Fruit fly (Drosophila melanogaster) whole organism, embryonic: ENCODE results near the gene e.
A peak's percentile ranks its signal among the peaks of the same experiment; 100 is the strongest.

Experiments
- B-H2 ChIP-seq: fragments of 200-800 bp; sonication (Bioruptor generic); optimal IDR thresholded peaks from 2 replicates; lab custom pipeline; 2018; ENCODE audit warnings: missing biosample characterization, mild to moderate bottlenecking, missing genetic modification characterization
- CG10462 ChIP-seq: fragments of 200-800 bp; sonication (Bioruptor generic); optimal IDR thresholded peaks from 2 replicates; lab custom pipeline; 2016; ENCODE audit warnings: missing biosample characterization, missing genetic modification characterization
- CG11247 ChIP-seq: fragments of 200-800 bp; sonication (Bioruptor generic); IDR thresholded peaks from 2 replicates; pipeline ENCODE4 v1.3.6; 2022; ENCODE audit warnings: missing biosample characterization, missing genetic modification characterization
- CG12391 ChIP-seq: fragments of 200-800 bp; sonication (Bioruptor generic); optimal IDR thresholded peaks from 3 replicates; lab custom pipeline; 2018; ENCODE audit warnings: missing biosample characterization, mild to moderate bottlenecking, missing genetic modification characterization, moderate library complexity
- CG16815 ChIP-seq: fragments of 200-800 bp; sonication (Bioruptor generic); optimal IDR thresholded peaks from 3 replicates; lab custom pipeline; 2017; ENCODE audit warnings: missing biosample characterization, mild to moderate bottlenecking, missing genetic modification characterization
- CG16863 ChIP-seq: fragments of 200-800 bp; sonication (Bioruptor generic); optimal IDR thresholded peaks from 3 replicates; lab custom pipeline; 2016; ENCODE audit warnings: missing biosample characterization, missing genetic modification characterization
- CG18011 ChIP-seq: fragments of 200-800 bp; sonication (Bioruptor generic); optimal IDR thresholded peaks from 2 replicates; lab custom pipeline; 2017; ENCODE audit warnings: missing biosample characterization, missing genetic modification characterization, mild to moderate bottlenecking, moderate library complexity, missing genotype
- CG31388 ChIP-seq: fragments of 200-800 bp; sonication (Bioruptor generic); optimal IDR thresholded peaks from 2 replicates; lab custom pipeline; 2016; ENCODE audit warnings: missing biosample characterization, missing genetic modification characterization
- CG3847 ChIP-seq: fragments of 200-800 bp; sonication (Bioruptor generic); IDR thresholded peaks from 2 replicates; pipeline ENCODE4 v1.3.6; 2022; ENCODE audit warnings: missing biosample characterization, missing genetic modification characterization
- CG6654 ChIP-seq: fragments of 200-800 bp; sonication (Bioruptor generic); optimal IDR thresholded peaks from 2 replicates; lab custom pipeline; 2017; ENCODE audit warnings: missing biosample characterization, mild to moderate bottlenecking, missing genetic modification characterization
- CG6683 ChIP-seq: fragments of 200-800 bp; sonication (Bioruptor generic); optimal IDR thresholded peaks from 2 replicates; lab custom pipeline; 2017; ENCODE audit warnings: missing biosample characterization, mild to moderate bottlenecking, missing genetic modification characterization, missing genetic modification reagents
- CG9797 ChIP-seq: fragments of 200-800 bp; sonication (Bioruptor generic); optimal IDR thresholded peaks from 3 replicates; lab custom pipeline; 2018; ENCODE audit warnings: missing biosample characterization, mild to moderate bottlenecking, missing genetic modification characterization
- CoRest ChIP-seq: fragments of 200-800 bp; sonication (Bioruptor generic); optimal IDR thresholded peaks from 3 replicates; lab custom pipeline; 2018; ENCODE audit warnings: missing biosample characterization, mild to moderate bottlenecking, missing genetic modification characterization, moderate library complexity
- CrebB ChIP-seq: fragments of 200-800 bp; sonication (Bioruptor generic); optimal IDR thresholded peaks from 3 replicates; lab custom pipeline; 2018; ENCODE audit warnings: missing biosample characterization, mild to moderate bottlenecking, missing genetic modification characterization
- Eip74EF ChIP-seq, 2 experiments: fragments of 200-800 bp in 1 of 2; fragments of >200 bp in 1 of 2; sonication (Bioruptor generic) in 1 of 2; optimal IDR thresholded peaks; 2 replicates each; lab custom pipeline; 2017 to 2019; ENCODE audit warnings: missing biosample characterization in 2 of 2, missing genetic modification characterization in 2 of 2, mild to moderate bottlenecking in 1 of 2, moderate library complexity in 1 of 2
- Gsc ChIP-seq: fragments of 200-800 bp; sonication (Bioruptor generic); IDR thresholded peaks from 2 replicates; pipeline ENCODE4 v1.3.6; 2022; ENCODE audit warnings: missing biosample characterization, missing genetic modification characterization
- HLH54F ChIP-seq: fragments of 200-800 bp; sonication (Bioruptor generic); optimal IDR thresholded peaks from 3 replicates; lab custom pipeline; 2016; ENCODE audit warnings: missing biosample characterization, missing genetic modification characterization
- Kr ChIP-seq: fragments of 200-800 bp; sonication (Bioruptor generic); optimal IDR thresholded peaks from 2 replicates; lab custom pipeline; 2017; ENCODE audit warnings: missing biosample characterization, mild to moderate bottlenecking, missing genetic modification characterization
- MESR4 ChIP-seq: fragments of 200-800 bp; sonication (Bioruptor generic); optimal IDR thresholded peaks from 2 replicates; lab custom pipeline; 2018; ENCODE audit warnings: missing biosample characterization, mild to moderate bottlenecking, missing genetic modification characterization, moderate library complexity
- Max ChIP-seq: fragments of 200-800 bp; sonication (Bioruptor generic); optimal IDR thresholded peaks from 2 replicates; lab custom pipeline; 2016; ENCODE audit warnings: missing biosample characterization, mild to moderate bottlenecking, missing genetic modification characterization
- NC2β ChIP-seq: fragments of 200-800 bp; sonication (Bioruptor generic); optimal IDR thresholded peaks from 2 replicates; lab custom pipeline; 2016; ENCODE audit warnings: missing biosample characterization, missing genetic modification characterization
- Nf-YA ChIP-seq: fragments of 200-800 bp; sonication (Bioruptor generic); IDR thresholded peaks from 2 replicates; pipeline ENCODE4 v1.3.6; 2022; ENCODE audit warnings: missing biosample characterization, missing genetic modification characterization
- PHDP ChIP-seq: fragments of 200-800 bp; sonication (Bioruptor generic); optimal IDR thresholded peaks from 3 replicates; lab custom pipeline; 2018; ENCODE audit warnings: missing biosample characterization, mild to moderate bottlenecking, missing genetic modification characterization, moderate library complexity
- Sin3A ChIP-seq: fragments of >200 bp; optimal IDR thresholded peaks from 2 replicates; lab custom pipeline; 2018
- Taf1 ChIP-seq: fragments of 200-800 bp; sonication (Bioruptor generic); IDR thresholded peaks from 2 replicates; pipeline ENCODE4 v1.3.6; 2022; ENCODE audit warnings: missing biosample characterization, missing genetic modification characterization
- Usf ChIP-seq: fragments of 200-800 bp; sonication (Bioruptor generic); optimal IDR thresholded peaks from 2 replicates; lab custom pipeline; 2017; ENCODE audit warnings: missing genotype, missing biosample characterization, missing genetic modification characterization
- abd-A ChIP-seq: fragments of 200-800 bp; sonication (Bioruptor generic); optimal IDR thresholded peaks from 3 replicates; lab custom pipeline; 2019; ENCODE audit warnings: missing biosample characterization, mild to moderate bottlenecking, missing genetic modification characterization, moderate library complexity
- bab2 ChIP-seq: fragments of 200-800 bp; sonication (Bioruptor generic); optimal IDR thresholded peaks from 2 replicates; lab custom pipeline; 2016; ENCODE audit warnings: missing biosample characterization, missing genetic modification characterization
- bbx ChIP-seq: fragments of 200-800 bp; sonication (Bioruptor generic); IDR thresholded peaks from 2 replicates; pipeline ENCODE4 v1.3.6; 2022; ENCODE audit warnings: missing biosample characterization, missing genetic modification characterization; ENCODE audit not compliant: partially characterized antibody
- cad ChIP-seq: fragments of >200 bp; optimal IDR thresholded peaks from 2 replicates; lab custom pipeline; 2017; ENCODE audit warnings: missing biosample characterization, missing genetic modification characterization
- cato ChIP-seq: fragments of 200-800 bp; sonication (Bioruptor generic); optimal IDR thresholded peaks from 2 replicates; lab custom pipeline; 2016; ENCODE audit warnings: missing biosample characterization, missing genetic modification characterization, borderline replicate concordance
- chm ChIP-seq: fragments of 200-800 bp; sonication (Bioruptor generic); IDR thresholded peaks from 2 replicates; pipeline ENCODE4 v1.3.6; 2022; ENCODE audit warnings: missing biosample characterization, missing genetic modification characterization
- corto ChIP-seq: fragments of 200-800 bp; sonication (Bioruptor generic); optimal IDR thresholded peaks from 2 replicates; lab custom pipeline; 2016; ENCODE audit warnings: missing biosample characterization, mild to moderate bottlenecking, missing genetic modification characterization, moderate library complexity
- dimm ChIP-seq: fragments of 200-800 bp; sonication (Bioruptor generic); IDR thresholded peaks from 2 replicates; pipeline ENCODE4 v1.3.6; 2022; ENCODE audit warnings: missing biosample characterization, missing genetic modification characterization
- dmrt11E ChIP-seq: fragments of 200-800 bp; sonication (Bioruptor generic); optimal IDR thresholded peaks from 3 replicates; lab custom pipeline; 2018; ENCODE audit warnings: missing biosample characterization, mild to moderate bottlenecking, missing genetic modification characterization, moderate library complexity
- esg ChIP-seq: fragments of 200-800 bp; sonication (Bioruptor generic); conservative IDR thresholded peaks from 2 replicates; pipeline ENCODE4 v1.3.6; 2022; ENCODE audit warnings: missing biosample characterization, missing genetic modification characterization
- grn ChIP-seq: fragments of 200-800 bp; sonication (Bioruptor generic); optimal IDR thresholded peaks from 3 replicates; lab custom pipeline; 2017; ENCODE audit warnings: missing biosample characterization, missing genetic modification characterization
- h ChIP-seq: fragments of >200 bp; optimal IDR thresholded peaks from 2 replicates; lab custom pipeline; 2017
- hb ChIP-seq: fragments of 200-800 bp; sonication (Bioruptor generic); IDR thresholded peaks from 3 replicates; pipeline ENCODE4 v1.3.6; 2022; ENCODE audit warnings: missing biosample characterization, missing genetic modification characterization; ENCODE audit not compliant: partially characterized antibody
- inv ChIP-seq: fragments of 200-800 bp; sonication (Bioruptor generic); IDR thresholded peaks from 2 replicates; pipeline ENCODE4 v1.3.6; 2022; ENCODE audit warnings: missing biosample characterization, missing genetic modification characterization; ENCODE audit not compliant: partially characterized antibody
- mirr ChIP-seq: fragments of 200-800 bp; sonication (Bioruptor generic); optimal IDR thresholded peaks from 3 replicates; lab custom pipeline; 2018; ENCODE audit warnings: missing biosample characterization, mild to moderate bottlenecking, missing genetic modification characterization
- nau ChIP-seq: fragments of 200-800 bp; sonication (Bioruptor generic); optimal IDR thresholded peaks from 3 replicates; lab custom pipeline; 2017; ENCODE audit warnings: missing biosample characterization, mild to moderate bottlenecking, missing genetic modification characterization, missing genetic modification reagents
- org-1 ChIP-seq: fragments of 200-800 bp; sonication (Bioruptor generic); optimal IDR thresholded peaks from 2 replicates; lab custom pipeline; 2017; ENCODE audit warnings: missing biosample characterization, missing genetic modification characterization
- pita ChIP-seq: fragments of 200-800 bp; sonication (Bioruptor generic); optimal IDR thresholded peaks from 2 replicates; lab custom pipeline; 2017; ENCODE audit warnings: missing biosample characterization, mild to moderate bottlenecking, missing genetic modification characterization
- slbo ChIP-seq: fragments of 200-800 bp; sonication (Bioruptor generic); IDR thresholded peaks from 2 replicates; pipeline ENCODE4 v1.3.6; 2022; ENCODE audit warnings: missing biosample characterization, missing genetic modification characterization
- sna ChIP-seq: fragments of 200-800 bp; sonication (Bioruptor generic); IDR thresholded peaks from 2 replicates; pipeline ENCODE4 v1.3.6; 2022; ENCODE audit warnings: missing biosample characterization, missing genetic modification characterization; ENCODE audit not compliant: partially characterized antibody
- so ChIP-seq: fragments of 200-800 bp; sonication (Bioruptor generic); IDR thresholded peaks from 3 replicates; pipeline ENCODE4 v1.3.6; 2022; ENCODE audit warnings: missing biosample characterization, missing genetic modification characterization
- tx ChIP-seq: fragments of 200-800 bp; sonication (Bioruptor generic); optimal IDR thresholded peaks from 2 replicates; lab custom pipeline; 2016; ENCODE audit warnings: missing biosample characterization, missing genetic modification characterization
- unc-4 ChIP-seq: fragments of 200-800 bp; sonication (Bioruptor generic); IDR thresholded peaks from 2 replicates; pipeline ENCODE4 v1.3.6; 2022; ENCODE audit warnings: missing biosample characterization, missing genetic modification characterization; ENCODE audit not compliant: partially characterized antibody
- zfh1 ChIP-seq: fragments of 200-800 bp; sonication (Bioruptor generic); IDR thresholded peaks from 3 replicates; pipeline ENCODE4 v1.3.6; 2022; ENCODE audit warnings: missing biosample characterization, missing genetic modification characterization

e gene

DNA sequence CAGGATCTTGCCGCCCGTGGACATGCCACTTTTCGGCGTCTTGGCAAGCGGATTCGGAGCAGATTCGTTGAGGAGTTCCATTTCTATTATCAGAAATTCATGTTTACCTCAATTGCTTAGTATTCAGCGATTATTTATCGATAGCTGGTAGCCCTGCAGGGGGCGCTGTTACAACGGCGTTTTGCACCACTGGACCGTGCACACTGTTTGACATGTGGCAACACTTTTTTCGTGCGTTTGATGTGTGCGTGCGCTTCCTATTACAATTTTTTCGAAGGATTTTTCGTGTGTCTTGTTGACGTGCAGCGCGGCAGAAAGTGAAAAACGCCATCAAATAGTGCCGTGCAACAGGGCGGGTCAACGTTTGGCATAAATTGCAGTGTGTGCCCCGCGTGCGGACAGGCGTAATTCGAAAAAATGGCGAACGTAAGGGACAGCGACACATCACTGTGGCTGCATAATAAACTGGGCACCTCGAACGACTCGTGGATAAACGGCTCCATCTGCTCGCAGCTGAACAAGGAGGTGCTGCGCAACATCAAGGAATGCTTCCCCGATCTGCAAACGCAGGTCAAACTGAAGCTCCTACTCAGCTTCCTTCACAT is 13.4 kb downstream of the e start, which contains the start of the genes CG3337 and Nelf-A (continued):
- TF ChIP-seq mirr (GFP tag; lab: Kevin White, UChicago) = peak; percentile 81
- TF ChIP-seq Max = peak; percentile 83
- TF ChIP-seq CrebB = peak; percentile 53
- peak; percentile 66 for TF ChIP-seq Sin3A (lab: Kevin White, UChicago)
- no peak for TF ChIP-seq Eip74EF (GFP tag; optimal IDR thresholded peaks at IDR 0.05; lab: Kevin White, UChicago)
- peak; percentile 55 for TF ChIP-seq CG16815 (GFP tag; lab: Kevin White, UChicago)
- TF ChIP-seq zfh1 = peak; percentile 78
- TF ChIP-seq h (lab: Kevin White, UChicago) = no peak
- peak; percentile 56 for TF ChIP-seq CG16863 (GFP tag; lab: Kevin White, UChicago)
- peak; percentile 66 for TF ChIP-seq bab2 (GFP tag; lab: Kevin White, UChicago)
- TF ChIP-seq CG12391 (tag; lab: Kevin White, UChicago) = peak; percentile 56
- TF ChIP-seq cato (GFP tag; lab: Kevin White, UChicago) = no peak
- no peak for TF ChIP-seq corto (GFP tag; lab: Kevin White, UChicago)
- no peak for TF ChIP-seq dimm (GFP tag; lab: Robert Waterston, UW)
- TF ChIP-seq CG10462 (GFP tag; lab: Kevin White, UChicago) = no peak
- TF ChIP-seq slbo (GFP tag; lab: Robert Waterston, UW) = peak; percentile 91
- no peak for TF ChIP-seq Taf1 (GFP tag; lab: Robert Waterston, UW)
- TF ChIP-seq CG3847 (GFP tag; lab: Robert Waterston, UW) = peak; percentile 93
- TF ChIP-seq B-H2 = peak; percentile 79
- no peak for TF ChIP-seq cad (GFP tag; lab: Kevin White, UChicago)
- TF ChIP-seq NC2β (GFP tag; lab: Kevin White, UChicago) = peak; percentile 73
- TF ChIP-seq esg (GFP tag; lab: Robert Waterston, UW) = no peak
- TF ChIP-seq chm (GFP tag; lab: Robert Waterston, UW) = peak; percentile 56
- peak; percentile 58 for TF ChIP-seq tx (GFP tag; lab: Kevin White, UChicago)
- TF ChIP-seq CG6683 = no peak
- TF ChIP-seq CoRest (tag; lab: Kevin White, UChicago) = peak; percentile 60
- no peak for TF ChIP-seq Gsc (GFP tag; lab: Robert Waterston, UW)
- peak; percentile 85 for TF ChIP-seq CG11247 (GFP tag; lab: Robert Waterston, UW)
- TF ChIP-seq Usf = peak; percentile 21
- TF ChIP-seq dmrt11E (tag; lab: Kevin White, UChicago) = peak; percentile 42
- TF ChIP-seq HLH54F (GFP tag; lab: Kevin White, UChicago) = peak; percentile 90
- no peak for TF ChIP-seq org-1 (GFP tag; lab: Kevin White, UChicago)
- peak; percentile 89 for TF ChIP-seq bbx (GFP tag; lab: Robert Waterston, UW)
- TF ChIP-seq so (GFP tag; lab: Robert Waterston, UW) = 0 out of 3 replicates have a peak, but pooled peaks have one; percentile 19
- TF ChIP-seq CG31388 (GFP tag; lab: Kevin White, UChicago) = no peak
- TF ChIP-seq sna (GFP tag; lab: Robert Waterston, UW) = 0 out of 2 replicates have a peak, but pooled peaks have one; percentile 29
- no peak for TF ChIP-seq Nf-YA
- no peak for TF ChIP-seq abd-A (tag; lab: Kevin White, UChicago)
- peak; percentile 35 for TF ChIP-seq PHDP (tag; lab: Kevin White, UChicago)
- TF ChIP-seq CG6654 = no peak
- peak; percentile 80 for TF ChIP-seq inv (GFP tag; lab: Robert Waterston, UW)
- TF ChIP-seq grn (GFP tag; lab: Kevin White, UChicago) = no peak
- TF ChIP-seq Kr (GFP tag; lab: Kevin White, UChicago) = no peak
- peak; percentile 27 for TF ChIP-seq CG18011 (GFP tag; lab: Kevin White, UChicago)
- TF ChIP-seq pita = no peak
- TF ChIP-seq hb = peak; percentile 78
- TF ChIP-seq MESR4 (GFP tag; lab: Kevin White, UChicago) = peak; percentile 95
- peak; percentile 58 for TF ChIP-seq CG9797 (GFP tag; lab: Kevin White, UChicago)
- no peak for TF ChIP-seq nau (GFP tag; lab: Kevin White, UChicago)
- peak; percentile 82 for TF ChIP-seq unc-4 (GFP tag; lab: Robert Waterston, UW)
